Fruit fly (Drosophila melanogaster) S2 (cell line): ENCODE results near the gene CG31600.

ENCODE experiments used
- CG8478 ChIP-seq: fragments of >200 bp; optimal IDR thresholded peaks from 2 replicates; lab custom pipeline; 2018
- CTCF ChIP-seq, 2 experiments: fragments of >200 bp; optimal IDR thresholded peaks; 2 replicates each; lab custom pipeline; 2018

DNA sequence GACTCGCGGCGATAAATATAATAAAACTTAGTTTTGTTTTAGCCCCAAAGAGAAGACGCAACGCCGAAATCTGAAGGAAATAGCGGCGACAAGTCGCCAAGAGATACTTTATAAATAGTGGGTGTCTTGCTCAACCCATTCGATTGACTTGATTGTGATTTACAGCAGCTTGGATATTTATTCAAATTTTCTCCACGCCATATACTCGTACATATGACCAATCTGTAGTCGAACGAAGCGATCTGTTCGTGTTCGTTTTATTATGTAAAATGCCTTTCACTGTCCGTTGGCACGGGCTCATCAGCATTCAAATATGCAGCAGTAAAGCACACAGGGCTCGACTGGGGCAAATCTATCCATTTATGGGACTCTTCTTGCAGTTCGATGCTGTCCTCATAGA lies 29.7 kb downstream of the CG31600 start:
- TF ChIP-seq CTCF (optimal IDR thresholded peaks at IDR 0.05; lab: Kevin White, UChicago): no peak
- TF ChIP-seq CG8478 (lab: Kevin White, UChicago): no peak
